Worm (Caenorhabditis elegans) whole organism, L3 larva: ENCODE measurements around the gene ZK105.13.
A peak's percentile ranks its signal among the peaks of the same experiment; 100 is the strongest.

Source experiments
- elt-1 ChIP-seq: fragments of 150-350 bp; optimal IDR thresholded peaks from 2 replicates; lab custom pipeline; 2014; ENCODE audit warnings: missing biosample characterization, missing genetic modification characterization
- nhr-25 ChIP-seq: sonication (generic microtip); optimal IDR thresholded peaks from 2 replicates; lab custom pipeline; 2017; ENCODE audit warnings: missing biosample characterization, missing genetic modification characterization
- sea-2 ChIP-seq: fragments of 150-350 bp; sonication (generic microtip); optimal IDR thresholded peaks from 4 replicates; lab custom pipeline; 2014; ENCODE audit warnings: missing biosample characterization, missing genetic modification reagents, missing genetic modification characterization
- zag-1 ChIP-seq: fragments of 150-350 bp; optimal IDR thresholded peaks from 2 replicates; lab custom pipeline; 2014; ENCODE audit warnings: missing biosample characterization, missing genetic modification characterization

DNA sequence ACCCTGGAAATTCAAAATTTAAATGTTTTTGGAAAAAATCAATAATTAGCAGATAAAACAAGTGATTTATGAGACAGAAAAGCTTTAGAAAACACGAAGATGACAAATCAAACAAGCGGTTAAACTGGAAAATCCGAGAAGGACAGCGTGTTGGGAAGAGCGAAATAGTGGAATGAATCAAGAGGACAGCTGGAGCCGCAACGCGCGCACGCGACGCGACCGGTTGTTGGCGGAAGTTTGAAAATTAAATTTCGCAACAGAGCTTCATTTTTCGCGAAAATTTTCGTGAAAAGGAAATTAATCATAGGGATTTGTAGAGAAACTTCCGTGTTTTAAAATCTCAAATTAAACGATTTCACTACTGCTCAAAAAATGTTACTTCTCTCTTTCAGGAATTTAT is 21.9 kb upstream of the ZK105.13 start, which contains the start of gene clic-1:
- TF ChIP-seq zag-1 (no peak), nhr-25 (tag; lab: Kevin White, UChicago) (peak; percentile 65), elt-1 (tag; lab: Kevin White, UChicago) (no peak), sea-2 (GFP tag; lab: Kevin White, UChicago) (no peak)
